Fruit fly (Drosophila melanogaster): ENCODE measurements around the gene ZAP3.

dm6 chrX:10047961-10048360 lies 34.3 kb downstream of the ZAP3 start:
- no peak for TF ChIP-seq Lpt (GFP tag; optimal IDR thresholded peaks at IDR 0.05)
- TF ChIP-seq Hr4 (GFP tag; optimal IDR thresholded peaks at IDR 0.05) = no peak
- no peak for TF ChIP-seq Hr39 (GFP tag; optimal IDR thresholded peaks at IDR 0.05)
- TF ChIP-seq cyc (GFP tag; optimal IDR thresholded peaks at IDR 0.05) = no peak
- no peak for TF ChIP-seq CG15336 (GFP tag; IDR thresholded peaks at IDR 0.05)
- TF ChIP-seq spab (GFP tag; optimal IDR thresholded peaks at IDR 0.05) = no peak
- TF ChIP-seq Eip93F (GFP tag; optimal IDR thresholded peaks at IDR 0.05) = no peak
- no peak for TF ChIP-seq CG11294 (GFP tag; IDR thresholded peaks at IDR 0.05)
- TF ChIP-seq achi (GFP tag; optimal IDR thresholded peaks at IDR 0.05) = no peak
- no peak for TF ChIP-seq Ets96B (tag; optimal IDR thresholded peaks at IDR 0.05)
- TF ChIP-seq Sox14 (GFP tag; optimal IDR thresholded peaks at IDR 0.05) = no peak
- TF ChIP-seq CG34406 (GFP tag; optimal IDR thresholded peaks at IDR 0.05) = no peak
- TF ChIP-seq svp (GFP tag) = peak; percentile 41

Data from whole organism, prepupa.